Fruit fly (Drosophila melanogaster): ENCODE measurements around the gene qjt.

dm6 chr3L:17478826-17479225 lies at the start of gene qjt, which contains the start of gene CG13733:
- no peak for TF ChIP-seq h (optimal IDR thresholded peaks at IDR 0.05)
- no peak for TF ChIP-seq insv (optimal IDR thresholded peaks at IDR 0.05)
